Worm (Caenorhabditis elegans): ENCODE results near the gene col-173.
A peak's percentile ranks its signal among the peaks of the same experiment; 100 is the strongest.

col-173 gene

ce11 chrX:6866900-6867299, 10.4 kb downstream of the col-173 start:
- TF ChIP-seq die-1 (tag; optimal IDR thresholded peaks at IDR 0.05) (peak; percentile 17), B0336.3 (GFP tag; IDR thresholded peaks at IDR 0.05) (no peak), snpc-1.1 (tag; optimal IDR thresholded peaks at IDR 0.05; ENCODE audit: insufficient read depth) (no peak), B0261.1 (tag; optimal IDR thresholded peaks at IDR 0.05) (peak; percentile 60), hlh-12 (tag; optimal IDR thresholded peaks at IDR 0.05) (no peak), rpc-1 (optimal IDR thresholded peaks at IDR 0.05) (peak; percentile 48), rpc-1 (tag; optimal IDR thresholded peaks at IDR 0.05) (peak; percentile 54), lin-26 (GFP tag; IDR thresholded peaks at IDR 0.05) (peak; percentile 60; the same call in 1 of the 2 replicates), tbp1 (GFP tag; optimal IDR thresholded peaks at IDR 0.05) (peak; percentile 82), hmg-1.2 (GFP tag; IDR thresholded peaks at IDR 0.05) (peak; percentile 98)

- no peak for TF ChIP-seq attf-5 (GFP tag; optimal IDR thresholded peaks at IDR 0.05)
- TF ChIP-seq unc-130 (GFP tag; optimal IDR thresholded peaks at IDR 0.05), result no peak
- no peak for TF ChIP-seq cebp-1 (GFP tag; IDR thresholded peaks at IDR 0.05)
- no peak for TF ChIP-seq cebp-1 (tag; optimal IDR thresholded peaks at IDR 0.05)
- no peak for TF ChIP-seq F33H1.4 (GFP tag; IDR thresholded peaks at IDR 0.05)
- no peak for TF ChIP-seq tbp1 (GFP tag; optimal IDR thresholded peaks at IDR 0.05)
- TF ChIP-seq dpl-1 (GFP tag; optimal IDR thresholded peaks at IDR 0.05), result no peak
- TF ChIP-seq F22D6.2 (tag; optimal IDR thresholded peaks at IDR 0.05), result no peak
- TF ChIP-seq F23B12.7 (tag; optimal IDR thresholded peaks at IDR 0.05; ENCODE audit: insufficient read depth), result no peak
- no peak for TF ChIP-seq akir-1 (GFP tag; optimal IDR thresholded peaks at IDR 0.05)
- no peak for TF ChIP-seq dox-1 (GFP tag; IDR thresholded peaks at IDR 0.05)
- no peak for TF ChIP-seq lin-26 (GFP tag; IDR thresholded peaks at IDR 0.05)
- TF ChIP-seq F57A8.1 (GFP tag; optimal IDR thresholded peaks at IDR 0.05), result no peak
- TF ChIP-seq tbx-9 (tag; optimal IDR thresholded peaks at IDR 0.05; ENCODE audit: borderline replicate concordance), result no peak
- TF ChIP-seq K12H6.12 (tag; optimal IDR thresholded peaks at IDR 0.05), result no peak
- no peak for TF ChIP-seq ztf-3 (GFP tag; optimal IDR thresholded peaks at IDR 0.05)
- TF ChIP-seq C06A6.2 (GFP tag; conservative IDR thresholded peaks at IDR 0.05), result no peak
- TF ChIP-seq xnd-1 (tag; optimal IDR thresholded peaks at IDR 0.05), result no peak
- TF ChIP-seq K11D2.4 (GFP tag; IDR thresholded peaks at IDR 0.05), result no peak
- no peak for TF ChIP-seq repo-1 (tag; optimal IDR thresholded peaks at IDR 0.05)
These were observed 11.5 kb downstream of the col-173 start, which contains the start of gene odr-10 for ce11 chrX:6865839-6866238. odr-10 (minus strand) TSS chrX:6865939.

- no peak for TF ChIP-seq mcd-1 (GFP tag; IDR thresholded peaks at IDR 0.05)
- no peak for TF ChIP-seq hrde-1 (tag; optimal IDR thresholded peaks at IDR 0.05; ENCODE audit: borderline replicate concordance)
- no peak for TF ChIP-seq snpc-3.4 (tag; optimal IDR thresholded peaks at IDR 0.05)
- no peak for TF ChIP-seq Y53F4B.3 (GFP tag; IDR thresholded peaks at IDR 0.05)
- TF ChIP-seq F55B11.4 (tag; optimal IDR thresholded peaks at IDR 0.05; ENCODE audit: borderline replicate concordance, insufficient read depth), result no peak
- TF ChIP-seq F49E8.2 (tag; optimal IDR thresholded peaks at IDR 0.05; ENCODE audit: insufficient read depth), result no peak
- TF ChIP-seq fkh-3 (tag; optimal IDR thresholded peaks at IDR 0.05), result no peak
- no peak for TF ChIP-seq B0019.2 (GFP tag; conservative IDR thresholded peaks at IDR 0.05)
- TF ChIP-seq rpc-1 (optimal IDR thresholded peaks at IDR 0.05), result no peak
- TF ChIP-seq rpc-1 (tag; optimal IDR thresholded peaks at IDR 0.05), result no peak
- no peak for TF ChIP-seq B0336.3 (GFP tag; IDR thresholded peaks at IDR 0.05)
- TF ChIP-seq zfh-2 (GFP tag; conservative IDR thresholded peaks at IDR 0.05), result no peak
These were observed 14.3 kb downstream of the col-173 start, which contains the start of gene nep-4 for ce11 chrX:6863032-6863431. nep-4 (minus strand) TSS chrX:6863424.
